Fruit fly (Drosophila melanogaster) whole organism, embryonic: ENCODE measurements around the gene Chd64.
A peak's percentile ranks its signal among the peaks of the same experiment; 100 is the strongest.

Experiments used
- ATbp ChIP-seq: fragments of 200-800 bp; sonication (Bioruptor generic); optimal IDR thresholded peaks from 2 replicates; lab custom pipeline; 2017; ENCODE audit warnings: missing biosample characterization, mild to moderate bottlenecking, missing genetic modification characterization, missing genetic modification reagents
- CG10366 ChIP-seq: fragments of 200-800 bp; sonication (Bioruptor generic); IDR thresholded peaks from 2 replicates; pipeline ENCODE4 v1.3.6; 2022; ENCODE audit warnings: missing biosample characterization, missing genetic modification characterization
- CG11093 ChIP-seq: fragments of 200-800 bp; sonication (Bioruptor generic); IDR thresholded peaks from 3 replicates; pipeline ENCODE4 v1.3.6; 2022; ENCODE audit warnings: missing biosample characterization, missing genetic modification characterization
- CG12219 ChIP-seq: fragments of 200-800 bp; sonication (Bioruptor generic); optimal IDR thresholded peaks from 3 replicates; lab custom pipeline; 2018; ENCODE audit warnings: missing biosample characterization, mild to moderate bottlenecking, missing genetic modification characterization
- CG15601 ChIP-seq: fragments of 200-800 bp; sonication (Bioruptor generic); optimal IDR thresholded peaks from 3 replicates; lab custom pipeline; 2019; ENCODE audit warnings: missing biosample characterization, mild to moderate bottlenecking, missing genetic modification characterization, moderate library complexity
- CG16813 ChIP-seq: fragments of 200-800 bp; sonication (Bioruptor generic); IDR thresholded peaks from 3 replicates; pipeline ENCODE4 v1.3.6; 2022; ENCODE audit warnings: missing biosample characterization, missing genetic modification characterization; ENCODE audit not compliant: partially characterized antibody
- CG17328 ChIP-seq: fragments of 200-800 bp; sonication (Bioruptor generic); IDR thresholded peaks from 2 replicates; pipeline ENCODE4 v1.3.6; 2022; ENCODE audit warnings: missing biosample characterization, missing genetic modification characterization
- CG18476 ChIP-seq: fragments of 200-800 bp; sonication (Bioruptor generic); optimal IDR thresholded peaks from 2 replicates; lab custom pipeline; 2016; ENCODE audit warnings: missing biosample characterization, mild to moderate bottlenecking, missing genetic modification characterization
- CG34376 ChIP-seq: fragments of 200-800 bp; sonication (Bioruptor generic); optimal IDR thresholded peaks from 2 replicates; lab custom pipeline; 2018; ENCODE audit warnings: missing biosample characterization, mild to moderate bottlenecking, missing genetic modification characterization
- CG3726 ChIP-seq: fragments of 200-800 bp; sonication (Bioruptor generic); IDR thresholded peaks from 3 replicates; pipeline ENCODE4, ENCODE4 v1.3.6; 2022; ENCODE audit warnings: missing biosample characterization, missing genetic modification characterization
- CG4820 ChIP-seq: fragments of 200-800 bp; sonication (Bioruptor generic); optimal IDR thresholded peaks from 3 replicates; lab custom pipeline; 2016; ENCODE audit warnings: missing biosample characterization, missing genetic modification characterization
- CG7357 ChIP-seq: fragments of 200-800 bp; sonication (Bioruptor generic); IDR thresholded peaks from 3 replicates; pipeline ENCODE4 v1.3.6; 2022; ENCODE audit warnings: missing biosample characterization, missing genetic modification characterization
- CG7963 ChIP-seq: fragments of 200-800 bp; sonication (Bioruptor generic); IDR thresholded peaks from 3 replicates; pipeline ENCODE4 v1.3.6; 2022; ENCODE audit warnings: missing biosample characterization, missing genetic modification characterization; ENCODE audit not compliant: partially characterized antibody
- CG8290 ChIP-seq, 3 experiments: fragments of 200-800 bp; sonication (Bioruptor generic); optimal IDR thresholded peaks; 2 replicates each; lab custom pipeline; 2016 to 2019; ENCODE audit warnings: missing biosample characterization in 3 of 3, missing genetic modification characterization in 3 of 3, mild to moderate bottlenecking in 2 of 3, moderate library complexity in 1 of 3
- CG8388 ChIP-seq: fragments of 200-800 bp; sonication (Bioruptor generic); optimal IDR thresholded peaks from 2 replicates; lab custom pipeline; 2019; ENCODE audit warnings: missing biosample characterization, mild to moderate bottlenecking, missing genetic modification characterization, moderate library complexity
- D ChIP-seq, 2 experiments: fragments of 200-800 bp in 1 of 2; fragments of >200 bp in 1 of 2; sonication (Bioruptor generic) in 1 of 2; optimal IDR thresholded peaks; 2 replicates in 1 of 2; 3 replicates in 1 of 2; lab custom pipeline; 2017; ENCODE audit warnings: mild to moderate bottlenecking in 1 of 2, missing biosample characterization in 1 of 2, missing genetic modification characterization in 1 of 2, missing genetic modification reagents in 1 of 2
- D19A ChIP-seq: fragments of 200-800 bp; optimal IDR thresholded peaks from 3 replicates; lab custom pipeline; 2019; ENCODE audit warnings: missing biosample characterization, mild to moderate bottlenecking, missing genetic modification characterization, moderate library complexity
- Doc2 ChIP-seq: fragments of 200-800 bp; sonication (Bioruptor generic); IDR thresholded peaks from 2 replicates; pipeline ENCODE4 v1.3.6; 2022; ENCODE audit warnings: missing biosample characterization, missing genetic modification characterization
- Ets65A ChIP-seq: fragments of 200-800 bp; sonication (Bioruptor generic); peaks from one replicate; lab custom pipeline; 2016; ENCODE audit warnings: missing biosample characterization, missing genetic modification characterization
- Fer2 ChIP-seq: fragments of 200-800 bp; sonication (Bioruptor generic); optimal IDR thresholded peaks from 2 replicates; lab custom pipeline; 2018; ENCODE audit warnings: missing biosample characterization, mild to moderate bottlenecking, missing genetic modification characterization, moderate library complexity
- HLH3B ChIP-seq: fragments of 200-800 bp; sonication (Bioruptor generic); IDR thresholded peaks from 2 replicates; pipeline ENCODE4 v1.3.6; 2022; ENCODE audit warnings: missing biosample characterization, missing genetic modification characterization
- Hand ChIP-seq: fragments of 200-800 bp; sonication (Bioruptor generic); optimal IDR thresholded peaks from 2 replicates; lab custom pipeline; 2017; ENCODE audit warnings: mild to moderate bottlenecking, missing biosample characterization, missing genetic modification reagents, missing genetic modification characterization
- Hr78 ChIP-seq, 2 experiments: fragments of 200-800 bp in 1 of 2; fragments of >200 bp in 1 of 2; sonication (Bioruptor generic) in 1 of 2; optimal IDR thresholded peaks; 2 replicates each; lab custom pipeline; 2017 to 2019; ENCODE audit warnings: missing biosample characterization in 2 of 2, missing genetic modification characterization in 2 of 2, mild to moderate bottlenecking in 1 of 2, moderate library complexity in 1 of 2
- Lpt ChIP-seq: fragments of >200 bp; optimal IDR thresholded peaks from 2 replicates; lab custom pipeline; 2018; ENCODE audit warnings: missing biosample characterization, missing genetic modification characterization
- MBD-R2 ChIP-seq: fragments of 200-800 bp; sonication (Bioruptor generic); IDR thresholded peaks from 2 replicates; pipeline ENCODE4 v1.3.6; 2022; ENCODE audit warnings: missing biosample characterization, missing genetic modification characterization
- chinmo ChIP-seq: fragments of 200-800 bp; sonication (Bioruptor generic); IDR thresholded peaks from 4 replicates; pipeline ENCODE4 v1.3.6; 2022; ENCODE audit warnings: missing biosample characterization, missing genetic modification characterization; ENCODE audit not compliant: partially characterized antibody
- da ChIP-seq: fragments of 200-800 bp; sonication (Bioruptor generic); optimal IDR thresholded peaks from 2 replicates; lab custom pipeline; 2016; ENCODE audit warnings: missing biosample characterization, missing genetic modification characterization
- disco-r ChIP-seq: fragments of 200-800 bp; sonication (Bioruptor generic); optimal IDR thresholded peaks from 2 replicates; lab custom pipeline; 2016; ENCODE audit warnings: missing biosample characterization, missing genetic modification characterization
- dmrt11E ChIP-seq: fragments of 200-800 bp; sonication (Bioruptor generic); optimal IDR thresholded peaks from 3 replicates; lab custom pipeline; 2018; ENCODE audit warnings: missing biosample characterization, mild to moderate bottlenecking, missing genetic modification characterization, moderate library complexity
- fd102C ChIP-seq: fragments of 200-800 bp; sonication (Bioruptor generic); optimal IDR thresholded peaks from 2 replicates; lab custom pipeline; 2018; ENCODE audit warnings: missing biosample characterization, mild to moderate bottlenecking, missing genetic modification characterization, moderate library complexity
- ham ChIP-seq: fragments of 200-800 bp; sonication (Bioruptor generic); IDR thresholded peaks from 2 replicates; pipeline ENCODE4 v1.3.6; 2022; ENCODE audit warnings: missing biosample characterization, missing genetic modification characterization
- hkb ChIP-seq, 2 experiments: fragments of 200-800 bp in 1 of 2; fragments of >200 bp in 1 of 2; sonication (Bioruptor generic) in 1 of 2; IDR thresholded peaks in 1 of 2; optimal IDR thresholded peaks in 1 of 2; 2 replicates each; pipeline versions ENCODE4 v1.3.6 to Lab custom; 2017 to 2022; ENCODE audit warnings: missing biosample characterization in 1 of 2, missing genetic modification characterization in 1 of 2
- kah ChIP-seq: fragments of 200-800 bp; sonication (Bioruptor generic); optimal IDR thresholded peaks from 2 replicates; lab custom pipeline; 2018; ENCODE audit warnings: missing biosample characterization, mild to moderate bottlenecking, missing genetic modification characterization
- ken ChIP-seq: fragments of 200-800 bp; sonication (Bioruptor generic); IDR thresholded peaks from 3 replicates; pipeline ENCODE4 v1.3.6; 2022; ENCODE audit warnings: missing biosample characterization, missing genetic modification characterization
- lov ChIP-seq, 2 experiments: fragments of 200-800 bp in 1 of 2; fragments of >200 bp in 1 of 2; sonication (Bioruptor generic) in 1 of 2; IDR thresholded peaks in 1 of 2; optimal IDR thresholded peaks in 1 of 2; 2 replicates in 1 of 2; 3 replicates in 1 of 2; pipeline versions ENCODE4 v1.3.6 to Lab custom; 2017 to 2022; ENCODE audit warnings: missing biosample characterization in 1 of 2, missing genetic modification characterization in 1 of 2
- otp ChIP-seq: fragments of 200-800 bp; sonication (Bioruptor generic); IDR thresholded peaks from 3 replicates; pipeline ENCODE4, ENCODE4 v1.3.6; 2022; ENCODE audit warnings: missing biosample characterization, missing genetic modification characterization
- pita ChIP-seq: fragments of 200-800 bp; sonication (Bioruptor generic); optimal IDR thresholded peaks from 2 replicates; lab custom pipeline; 2017; ENCODE audit warnings: missing biosample characterization, mild to moderate bottlenecking, missing genetic modification characterization
- pzg ChIP-seq: fragments of 200-800 bp; sonication (Bioruptor generic); optimal IDR thresholded peaks from 3 replicates; lab custom pipeline; 2018; ENCODE audit warnings: missing biosample characterization, mild to moderate bottlenecking, missing genetic modification characterization, moderate library complexity
- sc ChIP-seq, 3 experiments: fragments of >200 bp in 2 of 3; fragments of 200-800 bp in 1 of 3; sonication (Bioruptor generic) in 1 of 3; optimal IDR thresholded peaks; 2 replicates in 2 of 3; 3 replicates in 1 of 3; lab custom pipeline; 2017; ENCODE audit warnings: mild to moderate bottlenecking in 1 of 3, missing biosample characterization in 1 of 3, missing genetic modification characterization in 1 of 3, missing genetic modification reagents in 1 of 3
- seq ChIP-seq: fragments of 200-800 bp; sonication (Bioruptor generic); IDR thresholded peaks from 2 replicates; pipeline ENCODE4 v1.3.6; 2022; ENCODE audit warnings: missing biosample characterization, missing genetic modification characterization
- sna ChIP-seq: fragments of 200-800 bp; sonication (Bioruptor generic); IDR thresholded peaks from 2 replicates; pipeline ENCODE4 v1.3.6; 2022; ENCODE audit warnings: missing biosample characterization, missing genetic modification characterization; ENCODE audit not compliant: partially characterized antibody
- so ChIP-seq: fragments of 200-800 bp; sonication (Bioruptor generic); IDR thresholded peaks from 3 replicates; pipeline ENCODE4 v1.3.6; 2022; ENCODE audit warnings: missing biosample characterization, missing genetic modification characterization
- twi ChIP-seq: fragments of 200-800 bp; optimal IDR thresholded peaks from 2 replicates; lab custom pipeline; 2019; ENCODE audit warnings: missing biosample characterization, mild to moderate bottlenecking, missing genetic modification characterization, moderate library complexity
- unpg ChIP-seq: fragments of 200-800 bp; sonication (Bioruptor generic); optimal IDR thresholded peaks from 3 replicates; lab custom pipeline; 2018; ENCODE audit warnings: missing biosample characterization, mild to moderate bottlenecking, missing genetic modification characterization, moderate library complexity
- z ChIP-seq: fragments of 200-800 bp; sonication (Bioruptor generic); IDR thresholded peaks from 3 replicates; pipeline ENCODE4 v1.3.6; 2022; ENCODE audit warnings: missing biosample characterization, missing genetic modification characterization
- zen2 ChIP-seq: fragments of 200-800 bp; sonication (Bioruptor generic); IDR thresholded peaks from 3 replicates; pipeline ENCODE4 v1.3.6; 2022; ENCODE audit warnings: missing biosample characterization, missing genetic modification characterization; ENCODE audit not compliant: partially characterized antibody

Gene Chd64

DNA sequence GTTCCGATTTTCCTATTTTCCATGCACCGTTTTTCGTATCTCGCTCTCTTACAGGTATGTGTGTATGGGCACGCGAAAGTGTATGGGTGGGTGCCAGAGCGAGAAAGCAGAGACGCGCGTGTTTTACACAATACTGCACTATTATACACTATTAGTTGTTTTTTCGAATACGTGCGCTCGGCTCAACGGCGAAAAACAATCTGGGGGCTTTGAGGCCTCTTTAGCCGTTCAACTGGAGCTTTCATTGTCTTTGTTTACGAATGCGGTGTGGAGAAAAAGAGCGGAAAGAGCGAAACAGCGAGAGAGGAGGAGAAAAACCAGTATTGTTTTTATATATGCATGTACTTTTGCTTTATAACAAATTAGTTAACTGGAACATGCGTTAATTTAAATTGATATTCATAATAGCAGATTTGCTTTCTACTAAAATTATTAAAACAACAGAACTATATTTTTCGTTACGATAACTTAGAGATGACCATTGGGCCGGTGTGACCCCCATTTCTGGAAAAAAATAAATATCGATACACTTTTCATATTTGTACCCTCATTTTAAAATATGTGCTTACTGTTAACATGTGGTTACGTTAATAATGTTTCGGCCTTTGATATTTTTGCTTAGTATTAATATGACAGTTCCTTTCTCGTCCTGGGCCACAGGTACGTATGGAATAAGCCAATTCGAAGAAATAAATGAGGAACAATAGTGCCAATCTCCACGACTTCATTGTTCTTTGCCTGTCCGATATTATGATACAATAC lies 19.5 kb downstream of the Chd64 start, which contains the start of gene CG14995 (continued):
- no peak for TF ChIP-seq lov (optimal IDR thresholded peaks at IDR 0.05; lab: Kevin White, UChicago)
- no peak for TF ChIP-seq lov (GFP tag; IDR thresholded peaks at IDR 0.05; lab: Robert Waterston, UW)
- TF ChIP-seq chinmo (GFP tag; lab: Robert Waterston, UW): peak; percentile 96
- TF ChIP-seq sna: 0 out of 2 replicates have a peak, but pooled peaks have one; percentile 15
- no peak for TF ChIP-seq hkb (optimal IDR thresholded peaks at IDR 0.05; lab: Kevin White, UChicago)
- peak; percentile 43 for TF ChIP-seq hkb (GFP tag; IDR thresholded peaks at IDR 0.05; lab: Robert Waterston, UW)
- no peak for TF ChIP-seq z (GFP tag; lab: Robert Waterston, UW)
- TF ChIP-seq pzg (GFP tag; lab: Kevin White, UChicago): peak; percentile 61
- no peak for TF ChIP-seq fd102C (GFP tag; lab: Kevin White, UChicago)
- no peak for TF ChIP-seq dmrt11E
- TF ChIP-seq CG18476: no peak
- no peak for TF ChIP-seq otp (GFP tag; lab: Robert Waterston, UW)
- no peak for TF ChIP-seq Hr78 (GFP tag; optimal IDR thresholded peaks at IDR 0.05; lab: Kevin White, UChicago)
- TF ChIP-seq da (GFP tag; lab: Kevin White, UChicago): no peak
- no peak for TF ChIP-seq CG17328 (GFP tag; lab: Robert Waterston, UW)
- TF ChIP-seq Ets65A (GFP tag; lab: Kevin White, UChicago): no peak
- TF ChIP-seq CG12219 (GFP tag; lab: Kevin White, UChicago): no peak
- no peak for TF ChIP-seq CG3726 (GFP tag; lab: Robert Waterston, UW)
- peak; percentile 16 for TF ChIP-seq CG15601 (tag; lab: Kevin White, UChicago)
- no peak for TF ChIP-seq Fer2 (tag; lab: Kevin White, UChicago)
- TF ChIP-seq Doc2 (GFP tag; lab: Robert Waterston, UW): no peak
- TF ChIP-seq CG8290 (GFP tag; optimal IDR thresholded peaks at IDR 0.05; lab: Kevin White, UChicago): no peak
- peak in 1 of 2 experiments; percentile 55 for TF ChIP-seq CG8290 (tag; optimal IDR thresholded peaks at IDR 0.05; lab: Kevin White, UChicago)
- TF ChIP-seq CG34376: peak; percentile 71
- no peak for TF ChIP-seq CG10366 (GFP tag; lab: Robert Waterston, UW)
- TF ChIP-seq CG7357 (GFP tag; lab: Robert Waterston, UW): no peak
- TF ChIP-seq pita (GFP tag; lab: Kevin White, UChicago): no peak
- TF ChIP-seq CG16813: peak; percentile 75
- TF ChIP-seq CG11093 (GFP tag; lab: Robert Waterston, UW): no peak
- no peak; the same call in 1 of the 3 replicates for TF ChIP-seq zen2
- TF ChIP-seq ham (GFP tag; lab: Robert Waterston, UW): no peak
- peak; percentile 36; the same call in 1 of the 3 replicates for TF ChIP-seq CG7963 (GFP tag; lab: Robert Waterston, UW)
- TF ChIP-seq ken (GFP tag; lab: Robert Waterston, UW): no peak
- TF ChIP-seq D (optimal IDR thresholded peaks at IDR 0.05; lab: Kevin White, UChicago): no peak
- TF ChIP-seq D (GFP tag; optimal IDR thresholded peaks at IDR 0.05; lab: Kevin White, UChicago): no peak
- no peak for TF ChIP-seq sc (optimal IDR thresholded peaks at IDR 0.05; lab: Kevin White, UChicago)
- TF ChIP-seq sc (GFP tag; optimal IDR thresholded peaks at IDR 0.05; lab: Kevin White, UChicago): no peak
- peak; percentile 34 for TF ChIP-seq Hand (GFP tag; lab: Kevin White, UChicago)
- TF ChIP-seq CG4820 (GFP tag; lab: Kevin White, UChicago): no peak
- peak; percentile 67 for TF ChIP-seq D19A
- no peak for TF ChIP-seq so (GFP tag; lab: Robert Waterston, UW)
- no peak for TF ChIP-seq unpg
- 0 out of 2 replicates have a peak, but pooled peaks have one; percentile 22 for TF ChIP-seq HLH3B (GFP tag; lab: Robert Waterston, UW)
- TF ChIP-seq MBD-R2 (GFP tag; lab: Robert Waterston, UW): 0 out of 2 replicates have a peak, but pooled peaks have one; percentile 21
- TF ChIP-seq disco-r (GFP tag; lab: Kevin White, UChicago): no peak
- no peak for TF ChIP-seq ATbp
- TF ChIP-seq CG8388 (GFP tag; lab: Kevin White, UChicago): no peak
- TF ChIP-seq twi (tag; lab: Kevin White, UChicago): no peak
- TF ChIP-seq Lpt (GFP tag; lab: Kevin White, UChicago): no peak
- TF ChIP-seq seq: no peak
- TF ChIP-seq kah (GFP tag; lab: Kevin White, UChicago): peak; percentile 37
